Fruit fly (Drosophila melanogaster) whole organism: ENCODE results near the gene PCID2.

ENCODE experiments used
- CG8478 ChIP-seq: fragments of >200 bp; optimal IDR thresholded peaks from 2 replicates; lab custom pipeline; 2018; ENCODE audit warnings: inconsistent platforms
- Dll ChIP-seq: fragments of >200 bp; optimal IDR thresholded peaks from 2 replicates; lab custom pipeline; 2017

DNA sequence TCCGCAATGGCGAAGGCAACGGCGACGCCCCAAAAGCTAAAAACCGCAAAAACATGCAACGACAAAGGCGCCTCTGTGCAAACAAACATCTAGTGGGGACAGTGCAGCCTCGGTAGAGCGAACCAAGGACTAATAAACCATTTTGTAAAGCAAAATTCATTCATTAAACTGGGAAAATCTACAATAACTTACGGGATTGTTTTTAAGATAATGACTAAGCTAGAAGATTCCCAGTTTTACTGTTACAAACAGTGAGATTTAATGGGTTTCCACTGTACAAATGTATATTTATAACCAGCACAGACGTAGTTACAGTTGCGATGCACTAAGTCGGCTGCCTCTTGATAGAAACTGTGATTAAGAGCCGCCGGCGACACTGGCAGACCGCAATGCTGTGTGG, 29.9 kb downstream of the PCID2 start:
- no peak for TF ChIP-seq CG8478 (lab: Kevin White, UChicago)
- TF ChIP-seq Dll, result no peak
